Worm (Caenorhabditis elegans): ENCODE data around the gene Y9C9A.16.

Y9C9A.16 gene

DNA sequence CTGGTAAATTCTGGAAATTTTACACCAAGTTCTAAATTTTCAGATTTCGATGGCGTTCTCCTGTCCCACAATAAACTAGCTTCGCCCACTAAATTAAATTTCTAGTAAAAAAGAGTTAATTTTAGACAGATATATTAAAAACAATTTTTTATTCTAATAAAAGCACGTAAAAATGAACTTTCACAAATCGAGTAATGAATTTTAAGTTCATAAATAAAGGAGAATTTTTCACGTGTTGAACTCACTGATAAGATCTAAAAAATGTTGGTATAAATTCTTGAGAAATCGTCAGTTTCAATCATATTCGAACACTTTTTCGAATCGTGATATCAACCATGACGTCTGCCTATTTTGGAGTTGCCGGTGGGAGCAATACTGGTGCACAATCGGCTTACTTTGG, 19.9 kb upstream of the Y9C9A.16 start, which contains the start of gene ssq-2:
ssq-2 (plus strand) TSS at position 301 of the 400 bp plus-strand sequence.
- TF ChIP-seq med-1 (GFP tag; optimal IDR thresholded peaks at IDR 0.05; ENCODE audit: insufficient read depth) (no peak), ref-1 (GFP tag; conservative IDR thresholded peaks at IDR 0.05) (no peak), ztf-23 (GFP tag; IDR thresholded peaks at IDR 0.05) (no peak), cog-1 (tag; optimal IDR thresholded peaks at IDR 0.05) (no peak), T22C8.4 (GFP tag; IDR thresholded peaks at IDR 0.05) (no peak), klf-2 (GFP tag; conservative IDR thresholded peaks at IDR 0.05) (no peak), tab-1 (GFP tag; IDR thresholded peaks at IDR 0.05) (no peak), ztf-29 (GFP tag; IDR thresholded peaks at IDR 0.05) (no peak)

DNA sequence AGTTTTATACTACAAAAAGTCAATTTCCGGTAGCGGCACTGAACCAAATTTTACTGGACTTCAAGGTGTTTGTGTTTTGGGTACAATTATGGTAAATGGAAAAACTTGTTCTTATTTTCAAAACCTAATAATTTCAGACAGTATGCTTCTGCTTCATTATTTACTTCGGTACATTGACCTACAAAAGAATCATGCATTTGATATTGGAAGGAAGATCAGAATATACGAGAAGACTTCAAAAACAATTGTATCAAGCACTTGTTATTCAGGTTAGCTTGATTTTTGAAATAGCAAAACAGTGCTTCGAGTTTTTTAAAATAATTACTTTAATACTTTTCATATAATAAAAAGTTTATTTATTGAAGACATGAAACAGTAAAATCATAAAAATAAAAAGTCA, 17.2 kb upstream of the Y9C9A.16 start:
- TF ChIP-seq tab-1 (GFP tag; IDR thresholded peaks at IDR 0.05), result no peak
- TF ChIP-seq T22C8.4 (GFP tag; IDR thresholded peaks at IDR 0.05), result no peak
- TF ChIP-seq flt-1 (GFP tag; IDR thresholded peaks at IDR 0.05), result no peak
- no peak for TF ChIP-seq ztf-29 (GFP tag; IDR thresholded peaks at IDR 0.05)
- no peak for TF ChIP-seq ztf-23 (GFP tag; IDR thresholded peaks at IDR 0.05)
- no peak for TF ChIP-seq klf-2 (GFP tag; conservative IDR thresholded peaks at IDR 0.05)
- TF ChIP-seq ref-1 (GFP tag; conservative IDR thresholded peaks at IDR 0.05), result no peak
- TF ChIP-seq med-1 (GFP tag; optimal IDR thresholded peaks at IDR 0.05; ENCODE audit: insufficient read depth), result no peak
- no peak for TF ChIP-seq cog-1 (tag; optimal IDR thresholded peaks at IDR 0.05)

- no peak for TF ChIP-seq ztf-29 (GFP tag; IDR thresholded peaks at IDR 0.05)
- TF ChIP-seq klf-2 (GFP tag; conservative IDR thresholded peaks at IDR 0.05), result no peak
- TF ChIP-seq ztf-23 (GFP tag; IDR thresholded peaks at IDR 0.05), result no peak
- TF ChIP-seq med-1 (GFP tag; optimal IDR thresholded peaks at IDR 0.05; ENCODE audit: insufficient read depth), result no peak
- no peak for TF ChIP-seq ref-1 (GFP tag; conservative IDR thresholded peaks at IDR 0.05)
- no peak for TF ChIP-seq cog-1 (tag; optimal IDR thresholded peaks at IDR 0.05)
- TF ChIP-seq tab-1 (GFP tag; IDR thresholded peaks at IDR 0.05), result no peak
- TF ChIP-seq flt-1 (GFP tag; IDR thresholded peaks at IDR 0.05), result no peak
- no peak for TF ChIP-seq T22C8.4 (GFP tag; IDR thresholded peaks at IDR 0.05)
Observed at ce11 chrIV:4992089-4992488, 16.2 kb upstream of the Y9C9A.16 start, which contains the start of gene str-162. Gene str-162, plus strand, starts transcription at chrIV:4992389.

ce11 chrIV:4988531-4988930, 12.6 kb upstream of the Y9C9A.16 start, which contains the start of gene E03H12.7:
Gene E03H12.7, minus strand, starts transcription at chrIV:4988631.
- TF ChIP-seq med-1 (GFP tag; optimal IDR thresholded peaks at IDR 0.05; ENCODE audit: insufficient read depth) (no peak), ztf-29 (GFP tag; IDR thresholded peaks at IDR 0.05) (no peak), flt-1 (GFP tag; IDR thresholded peaks at IDR 0.05) (no peak), klf-2 (GFP tag; conservative IDR thresholded peaks at IDR 0.05) (no peak), ztf-23 (GFP tag; IDR thresholded peaks at IDR 0.05) (no peak), T22C8.4 (GFP tag; IDR thresholded peaks at IDR 0.05) (no peak), ref-1 (GFP tag; conservative IDR thresholded peaks at IDR 0.05) (no peak), tab-1 (GFP tag; IDR thresholded peaks at IDR 0.05) (no peak), cog-1 (tag; optimal IDR thresholded peaks at IDR 0.05) (no peak)

DNA sequence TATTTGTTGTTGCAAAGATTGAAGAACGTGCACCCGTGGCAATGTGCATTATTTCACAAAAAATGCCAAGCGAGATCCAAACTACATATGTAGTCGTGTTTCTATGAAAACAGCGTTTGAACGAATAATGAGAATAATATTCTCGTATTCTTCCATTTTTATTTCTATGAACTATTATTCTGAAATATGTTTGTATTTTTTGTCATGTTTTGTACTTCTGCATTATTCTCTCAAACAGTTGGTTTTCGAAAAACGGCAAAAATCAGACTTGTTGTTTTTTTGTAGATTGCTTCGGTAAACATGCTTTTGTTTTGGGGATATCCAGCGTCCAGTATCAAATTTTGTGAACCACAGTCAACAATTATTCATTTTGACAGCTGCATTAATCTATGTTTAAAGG, 10.3 kb upstream of the Y9C9A.16 start, which contains the start of gene clec-177:
clec-177 (plus strand) TSS at position 301 of the 400 bp plus-strand sequence.
- TF ChIP-seq flt-1 (GFP tag; IDR thresholded peaks at IDR 0.05), result no peak

DNA sequence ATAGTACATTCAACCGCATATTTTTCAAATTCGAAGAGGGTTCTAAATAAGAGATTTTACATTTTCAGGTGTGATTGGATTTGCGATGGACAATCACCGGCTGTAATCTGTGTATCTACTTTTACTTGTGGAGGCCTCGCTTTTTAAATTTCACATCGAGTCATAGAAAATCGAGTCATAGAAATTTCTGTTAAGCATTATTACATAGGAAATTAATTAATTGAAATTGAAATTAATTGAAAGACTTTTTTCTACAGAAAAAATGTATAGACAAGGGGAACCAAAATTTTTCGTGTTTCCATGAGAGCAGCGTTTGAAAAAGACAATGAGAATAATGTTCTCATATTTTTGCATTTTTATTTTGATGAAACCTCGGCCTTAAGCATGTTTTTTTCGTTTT, 7.8 kb upstream of the Y9C9A.16 start, which contains the start of gene clec-176:
clec-176 (plus strand) TSS at position 301 of the 400 bp plus-strand sequence.
- no peak for TF ChIP-seq tab-1 (GFP tag; IDR thresholded peaks at IDR 0.05)
- no peak for TF ChIP-seq ztf-29 (GFP tag; IDR thresholded peaks at IDR 0.05)
- TF ChIP-seq T22C8.4 (GFP tag; IDR thresholded peaks at IDR 0.05), result no peak
- no peak for TF ChIP-seq ref-1 (GFP tag; conservative IDR thresholded peaks at IDR 0.05)

DNA sequence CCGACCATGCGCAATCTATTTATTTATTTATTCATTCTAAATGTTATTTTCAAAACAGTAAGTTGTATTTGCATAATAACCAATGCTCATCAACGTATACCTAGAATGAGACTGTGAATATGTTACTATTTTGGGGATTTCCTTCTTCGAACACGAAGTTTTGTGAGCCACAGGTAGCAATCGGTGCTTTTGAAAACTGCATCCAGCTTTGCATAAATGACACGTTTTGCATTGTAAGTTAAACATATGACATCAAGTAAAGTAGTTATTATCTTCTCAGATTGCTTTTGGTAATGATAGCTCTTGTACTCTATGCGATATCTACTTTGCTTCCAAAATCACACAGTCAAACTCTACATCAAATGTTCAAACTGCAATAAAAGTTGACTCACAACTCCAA, 6.6 kb upstream of the Y9C9A.16 start, which contains the start of gene E03H12.4:
E03H12.4 (plus strand) TSS at position 120 of the 400 bp plus-strand sequence.
- TF ChIP-seq T22C8.4 (GFP tag; IDR thresholded peaks at IDR 0.05) (no peak), flt-1 (GFP tag; IDR thresholded peaks at IDR 0.05) (no peak), ztf-23 (GFP tag; IDR thresholded peaks at IDR 0.05) (no peak), ref-1 (GFP tag; conservative IDR thresholded peaks at IDR 0.05) (no peak), tab-1 (GFP tag; IDR thresholded peaks at IDR 0.05) (no peak), ztf-29 (GFP tag; IDR thresholded peaks at IDR 0.05) (no peak), med-1 (GFP tag; optimal IDR thresholded peaks at IDR 0.05; ENCODE audit: insufficient read depth) (no peak), klf-2 (GFP tag; conservative IDR thresholded peaks at IDR 0.05) (no peak), cog-1 (tag; optimal IDR thresholded peaks at IDR 0.05) (no peak)

DNA sequence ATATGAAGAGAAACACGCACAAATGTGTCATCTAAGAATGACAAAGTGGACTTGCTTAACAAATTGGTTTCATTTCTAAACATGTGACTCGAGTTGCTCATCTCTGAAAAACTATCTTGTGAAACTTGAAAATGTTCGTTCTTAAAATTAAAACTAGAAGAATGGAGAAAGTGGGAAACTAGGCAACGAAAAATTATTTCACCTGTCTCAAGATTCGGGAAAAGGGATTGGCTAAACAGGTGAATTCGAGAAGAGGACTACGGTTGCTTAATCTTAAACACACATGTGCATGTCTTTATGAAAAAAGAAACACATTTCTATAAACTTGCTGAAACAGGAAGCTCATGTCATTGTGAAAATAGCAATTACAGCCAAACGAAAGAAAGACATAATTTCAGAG, 5.1 kb upstream of the Y9C9A.16 start, which contains the start of gene srz-24:
srz-24 (minus strand) TSS at position 101 of the 400 bp plus-strand sequence.
- TF ChIP-seq ztf-23 (GFP tag; IDR thresholded peaks at IDR 0.05) (no peak), med-1 (GFP tag; optimal IDR thresholded peaks at IDR 0.05; ENCODE audit: insufficient read depth) (no peak), cog-1 (tag; optimal IDR thresholded peaks at IDR 0.05) (no peak), flt-1 (GFP tag; IDR thresholded peaks at IDR 0.05) (no peak), T22C8.4 (GFP tag; IDR thresholded peaks at IDR 0.05) (no peak), ztf-29 (GFP tag; IDR thresholded peaks at IDR 0.05) (no peak), ref-1 (GFP tag; conservative IDR thresholded peaks at IDR 0.05) (no peak), tab-1 (GFP tag; IDR thresholded peaks at IDR 0.05) (no peak), klf-2 (GFP tag; conservative IDR thresholded peaks at IDR 0.05) (no peak)

- no peak for TF ChIP-seq ztf-29 (GFP tag; IDR thresholded peaks at IDR 0.05)
- no peak for TF ChIP-seq cog-1 (tag; optimal IDR thresholded peaks at IDR 0.05)
- TF ChIP-seq ref-1 (GFP tag; conservative IDR thresholded peaks at IDR 0.05), result no peak
- no peak for TF ChIP-seq flt-1 (GFP tag; IDR thresholded peaks at IDR 0.05)
- no peak for TF ChIP-seq T22C8.4 (GFP tag; IDR thresholded peaks at IDR 0.05)
- no peak for TF ChIP-seq klf-2 (GFP tag; conservative IDR thresholded peaks at IDR 0.05)
- TF ChIP-seq med-1 (GFP tag; optimal IDR thresholded peaks at IDR 0.05; ENCODE audit: insufficient read depth), result no peak
- no peak for TF ChIP-seq ztf-23 (GFP tag; IDR thresholded peaks at IDR 0.05)
- TF ChIP-seq tab-1 (GFP tag; IDR thresholded peaks at IDR 0.05), result no peak
Observed at ce11 chrIV:4977176-4977693, 1.3 kb upstream of the Y9C9A.16 start, which contains the start of gene E03H12.5. Gene E03H12.5, plus strand, starts transcription at chrIV:4977226.

DNA sequence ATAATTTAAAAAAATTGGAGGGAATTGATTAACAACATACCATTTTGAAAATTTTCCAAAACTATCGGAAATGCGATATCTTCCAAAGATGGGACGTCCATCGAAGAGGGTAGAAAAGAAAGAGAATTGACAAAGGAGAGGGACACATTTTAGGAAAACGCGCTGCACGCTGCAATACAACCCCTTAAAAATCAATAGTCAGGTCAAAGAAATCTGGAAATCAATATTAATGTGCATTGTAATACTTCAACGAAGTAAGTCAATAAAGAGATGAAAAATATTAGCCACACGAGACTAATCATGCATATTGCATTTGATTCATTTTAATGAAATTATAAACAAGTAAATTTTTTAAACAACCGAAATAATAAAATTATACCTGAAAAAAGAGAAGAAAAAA, 6.5 kb downstream of the Y9C9A.16 start, which contains the start of gene Y9C9A.13:
Y9C9A.13 (minus strand) TSS at position 101 of the 400 bp plus-strand sequence.
- TF ChIP-seq cog-1 (tag; optimal IDR thresholded peaks at IDR 0.05), result no peak
- TF ChIP-seq ref-1 (GFP tag; conservative IDR thresholded peaks at IDR 0.05), result no peak
- no peak for TF ChIP-seq ztf-23 (GFP tag; IDR thresholded peaks at IDR 0.05)
- no peak for TF ChIP-seq ztf-29 (GFP tag; IDR thresholded peaks at IDR 0.05)
- TF ChIP-seq flt-1 (GFP tag; IDR thresholded peaks at IDR 0.05), result no peak
- TF ChIP-seq tab-1 (GFP tag; IDR thresholded peaks at IDR 0.05), result no peak
- no peak for TF ChIP-seq med-1 (GFP tag; optimal IDR thresholded peaks at IDR 0.05; ENCODE audit: insufficient read depth)
- no peak for TF ChIP-seq klf-2 (GFP tag; conservative IDR thresholded peaks at IDR 0.05)
- no peak for TF ChIP-seq T22C8.4 (GFP tag; IDR thresholded peaks at IDR 0.05)
